Worm (Caenorhabditis elegans): Measurements from ENCODE around the gene epg-6.

epg-6 gene

ce11 chrIII:10634034-10634433 is 34.0 kb upstream of the epg-6 start:
- TF ChIP-seq ama-1 (optimal IDR thresholded peaks at IDR 0.05) (no peak), elt-3 (tag; optimal IDR thresholded peaks at IDR 0.05) (no peak), alr-1 (tag; optimal IDR thresholded peaks at IDR 0.05) (no peak), nhr-21 (tag; optimal IDR thresholded peaks at IDR 0.05) (peak; percentile 87), egl-27 (tag; optimal IDR thresholded peaks at IDR 0.05) (peak; percentile 89), sem-4 (tag; optimal IDR thresholded peaks at IDR 0.05) (peak; percentile 87), nhr-10 (tag; optimal IDR thresholded peaks at IDR 0.05) (peak; percentile 4), gmeb-1 (tag; optimal IDR thresholded peaks at IDR 0.05) (peak; percentile 54), nhr-129 (tag; optimal IDR thresholded peaks at IDR 0.05) (peak; percentile 86), ztf-1 (GFP tag; conservative IDR thresholded peaks at IDR 0.05) (no peak), blmp-1 (tag; optimal IDR thresholded peaks at IDR 0.05; ENCODE audit: insufficient read depth) (peak; percentile 57), dmd-4 (tag; optimal IDR thresholded peaks at IDR 0.05) (no peak), ztf-11 (tag; optimal IDR thresholded peaks at IDR 0.05) (no peak), peb-1 (tag; optimal IDR thresholded peaks at IDR 0.05) (no peak), R02D3.7 (tag; optimal IDR thresholded peaks at IDR 0.05) (no peak), lin-39 (tag; optimal IDR thresholded peaks at IDR 0.05) (no peak), ceh-82 (tag; optimal IDR thresholded peaks at IDR 0.05) (peak; percentile 83), nhr-23 (tag; optimal IDR thresholded peaks at IDR 0.05) (no peak), lin-13 (GFP tag; optimal IDR thresholded peaks at IDR 0.05) (peak; percentile 86), nhr-237 (tag; optimal IDR thresholded peaks at IDR 0.05) (no peak), unc-39 (tag; optimal IDR thresholded peaks at IDR 0.05) (no peak), unc-62 (GFP tag; optimal IDR thresholded peaks at IDR 0.05) (peak; percentile 67), ztf-4 (tag; optimal IDR thresholded peaks at IDR 0.05) (peak; percentile 72), fos-1 (tag; optimal IDR thresholded peaks at IDR 0.05) (peak; percentile 73), nhr-77 (tag; optimal IDR thresholded peaks at IDR 0.05) (no peak), ZK546.5 (tag; optimal IDR thresholded peaks at IDR 0.05) (peak; percentile 17), aly-2 (tag; optimal IDR thresholded peaks at IDR 0.05) (no peak), mbf-1 (tag; optimal IDR thresholded peaks at IDR 0.05) (no peak), skn-1 (tag; optimal IDR thresholded peaks at IDR 0.05) (no peak), lsy-2 (tag; optimal IDR thresholded peaks at IDR 0.05) (peak; percentile 64 to 88), nhr-25 (tag; optimal IDR thresholded peaks at IDR 0.05) (peak; percentile 89), unc-55 (GFP tag; optimal IDR thresholded peaks at IDR 0.05) (peak; percentile 96), zag-1 (tag; optimal IDR thresholded peaks at IDR 0.05) (peak; percentile 93), nhr-12 (tag; optimal IDR thresholded peaks at IDR 0.05) (no peak), C34F6.9 (tag; optimal IDR thresholded peaks at IDR 0.05) (peak; percentile 85), nhr-6 (tag; optimal IDR thresholded peaks at IDR 0.05) (peak; percentile 54), mab-5 (tag; optimal IDR thresholded peaks at IDR 0.05) (peak; percentile 90), mdl-1 (tag; optimal IDR thresholded peaks at IDR 0.05) (peak; percentile 71 to 87), snpc-4 (tag; optimal IDR thresholded peaks at IDR 0.05) (peak; percentile 67), sma-9 (GFP tag; optimal IDR thresholded peaks at IDR 0.05) (peak; percentile 94), sma-9 (tag; optimal IDR thresholded peaks at IDR 0.05) (no peak), crh-2 (tag; optimal IDR thresholded peaks at IDR 0.05) (peak; percentile 86), elt-1 (tag; optimal IDR thresholded peaks at IDR 0.05) (no peak), lin-11 (tag; optimal IDR thresholded peaks at IDR 0.05) (peak; percentile 91), F13H6.1 (tag; optimal IDR thresholded peaks at IDR 0.05) (peak; percentile 97), nhr-11 (tag; optimal IDR thresholded peaks at IDR 0.05) (no peak), sma-3 (GFP tag; optimal IDR thresholded peaks at IDR 0.05) (peak; percentile 91), Y55F3AM.14 (GFP tag; optimal IDR thresholded peaks at IDR 0.05) (peak; percentile 93), ceh-16 (tag; optimal IDR thresholded peaks at IDR 0.05) (peak; percentile 92)

ce11 chrIII:10633403-10633674 is 33.4 kb upstream of the epg-6 start, which contains the start of gene Y39A1A.9:
Gene Y39A1A.9, minus strand, starts transcription at chrIII:10633501.
- TF ChIP-seq ceh-82 (tag; optimal IDR thresholded peaks at IDR 0.05) (no peak), mdl-1 (tag; optimal IDR thresholded peaks at IDR 0.05) (no peak), elt-3 (tag; optimal IDR thresholded peaks at IDR 0.05) (no peak), sma-3 (GFP tag; optimal IDR thresholded peaks at IDR 0.05) (no peak), ztf-4 (tag; optimal IDR thresholded peaks at IDR 0.05) (no peak), lsy-2 (tag; optimal IDR thresholded peaks at IDR 0.05) (no peak), sem-4 (tag; optimal IDR thresholded peaks at IDR 0.05) (no peak), unc-62 (GFP tag; optimal IDR thresholded peaks at IDR 0.05) (no peak), nhr-77 (tag; optimal IDR thresholded peaks at IDR 0.05) (no peak), peb-1 (tag; optimal IDR thresholded peaks at IDR 0.05) (no peak), mbf-1 (tag; optimal IDR thresholded peaks at IDR 0.05) (no peak), nhr-25 (tag; optimal IDR thresholded peaks at IDR 0.05) (no peak), nhr-6 (tag; optimal IDR thresholded peaks at IDR 0.05) (no peak)
